Worm (Caenorhabditis elegans) whole organism, early embryonic: ENCODE measurements around the gene clec-247.

Source experiments
- ama-1 ChIP-seq: fragments of 150-350 bp; optimal IDR thresholded peaks from 2 replicates; lab custom pipeline; 2014
- hmg-4 ChIP-seq: fragments of 200-800 bp; sonication (Bioruptor generic); optimal IDR thresholded peaks from 2 replicates; lab custom pipeline; 2018; ENCODE audit warnings: mild to moderate bottlenecking, missing genetic modification characterization, missing compliant biosample characterization
- hnd-1 ChIP-seq: sonication (generic microtip); optimal IDR thresholded peaks from 2 replicates; lab custom pipeline; 2016; ENCODE audit warnings: missing genetic modification characterization, missing compliant biosample characterization
- scrt-1 ChIP-seq: fragments of 200-800 bp; sonication (Bioruptor generic); IDR thresholded peaks from 2 replicates; pipeline ENCODE4 v1.3.6; 2022; ENCODE audit warnings: missing genetic modification characterization, missing compliant biosample characterization
- tbx-37 ChIP-seq: fragments of 200-800 bp; sonication (Bioruptor generic); conservative IDR thresholded peaks from 2 replicates; pipeline ENCODE4 v1.3.6; 2022; ENCODE audit warnings: missing genetic modification reagents, missing genetic modification characterization, missing compliant biosample characterization

DNA sequence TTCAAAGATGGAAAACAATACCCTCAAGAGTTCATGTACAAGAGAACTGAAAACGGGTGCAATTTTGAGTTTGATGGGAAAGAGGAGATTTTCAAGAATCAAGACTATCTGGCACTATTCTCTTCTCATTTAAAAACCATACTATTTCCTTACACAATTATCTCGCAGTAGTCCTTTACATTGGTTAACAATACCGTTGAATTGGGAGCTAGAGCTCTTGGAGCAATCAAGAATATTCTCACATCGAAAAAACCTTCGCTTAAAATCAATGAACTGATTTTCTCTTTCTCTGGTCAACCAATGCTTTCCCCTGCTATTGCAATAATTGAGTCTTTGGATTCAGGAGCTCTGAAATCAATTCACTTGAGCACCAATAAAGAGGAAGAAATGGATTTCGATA, 29.2 kb upstream of the clec-247 start, which contains the start of gene R10E8.2:
- no peak for TF ChIP-seq ama-1 (lab: Kevin White, UChicago)
- no peak for TF ChIP-seq hmg-4 (GFP tag; lab: Kevin White, UChicago)
- no peak for TF ChIP-seq tbx-37 (GFP tag; lab: Robert Waterston, UW)
- no peak for TF ChIP-seq scrt-1 (GFP tag; lab: Robert Waterston, UW)
- TF ChIP-seq hnd-1, result no peak
